Worm (Caenorhabditis elegans) whole organism, mixed stage, embryonic: ENCODE measurements around the gene gba-2.

Experiments used
- nhr-28 ChIP-seq: fragments of 150-350 bp; optimal IDR thresholded peaks from 2 replicates; lab custom pipeline; 2014; ENCODE audit warnings: missing biosample characterization, missing genetic modification characterization
- ztf-11 ChIP-seq: fragments of 150-350 bp; optimal IDR thresholded peaks from 2 replicates; lab custom pipeline; 2014; ENCODE audit warnings: missing biosample characterization, missing genetic modification characterization

- no peak for TF ChIP-seq nhr-28 (tag; lab: Kevin White, UChicago)
- TF ChIP-seq ztf-11 (tag; lab: Kevin White, UChicago), result no peak
Measured at ce11 chrII:2196742-2197141, 10.5 kb upstream of the gba-2 start.
